Worm (Caenorhabditis elegans) whole organism, L4 larva: Measurements from ENCODE around the gene cpsf-3.

Experiments
- D1046.2 ChIP-seq: fragments of 200-800 bp; sonication (Bioruptor generic); IDR thresholded peaks from 2 replicates; pipeline ENCODE4 v1.3.6; 2022; ENCODE audit warnings: missing genetic modification characterization, missing compliant biosample characterization
- F26F4.8 ChIP-seq: fragments of 200-800 bp; sonication (Bioruptor generic); conservative IDR thresholded peaks from 2 replicates; pipeline ENCODE4 v1.3.6; 2022; ENCODE audit warnings: missing genetic modification characterization, missing compliant biosample characterization
- F37D6.2 ChIP-seq: sonication (generic microtip); optimal IDR thresholded peaks from 2 replicates; lab custom pipeline; 2016; ENCODE audit warnings: mild to moderate bottlenecking, missing genetic modification characterization, missing compliant biosample characterization
- F44E2.7 ChIP-seq: fragments of 200-800 bp; sonication (Bioruptor generic); IDR thresholded peaks from 2 replicates; pipeline ENCODE4 v2.1.2; 2022; ENCODE audit warnings: missing genetic modification characterization, missing compliant biosample characterization
- T26A8.4 ChIP-seq: fragments of 200-800 bp; sonication (Bioruptor generic); IDR thresholded peaks from 2 replicates; pipeline ENCODE4 v1.3.6; 2022; ENCODE audit warnings: missing genetic modification characterization, missing compliant biosample characterization
- Y105C5A.15 ChIP-seq: fragments of 200-800 bp; sonication (Bioruptor generic); IDR thresholded peaks from 2 replicates; pipeline ENCODE4 v1.3.6; 2022; ENCODE audit warnings: missing genetic modification characterization, missing compliant biosample characterization
- Y48G9A.11 ChIP-seq: fragments of 200-800 bp; sonication (Bioruptor generic); IDR thresholded peaks from 2 replicates; pipeline ENCODE4 v1.3.6; 2022; ENCODE audit warnings: missing genetic modification reagents, missing genetic modification characterization, missing compliant biosample characterization
- Y5F2A.4 ChIP-seq: fragments of 200-800 bp; sonication (Bioruptor generic); optimal IDR thresholded peaks from 2 replicates; lab custom pipeline; 2018; ENCODE audit warnings: mild to moderate bottlenecking, missing genetic modification characterization, missing compliant biosample characterization
- Y75B8A.6 ChIP-seq: fragments of 200-800 bp; sonication (Bioruptor generic); IDR thresholded peaks from 2 replicates; pipeline ENCODE4 v1.3.6; 2022; ENCODE audit warnings: missing genetic modification reagents, missing genetic modification characterization, missing compliant biosample characterization
- aha-1 ChIP-seq: fragments of 150-350 bp; peaks from one replicate; lab custom pipeline; 2014; ENCODE audit warnings: missing biosample characterization, missing genetic modification characterization
- ama-1 ChIP-seq: fragments of 150-350 bp; optimal IDR thresholded peaks from 2 replicates; lab custom pipeline; 2014; ENCODE audit warnings: inconsistent platforms, mixed read lengths
- arid-1 ChIP-seq: fragments of 200-800 bp; sonication (Bioruptor generic); conservative IDR thresholded peaks from 2 replicates; pipeline ENCODE4 v1.3.6; 2022; ENCODE audit warnings: missing genetic modification reagents, missing genetic modification characterization, missing compliant biosample characterization
- attf-4 ChIP-seq: sonication (generic microtip); optimal IDR thresholded peaks from 3 replicates; lab custom pipeline; 2017; ENCODE audit warnings: missing biosample characterization, missing genetic modification characterization
- ceh-28 ChIP-seq: fragments of 150-350 bp; optimal IDR thresholded peaks from 2 replicates; lab custom pipeline; 2014; ENCODE audit warnings: missing biosample characterization, missing genetic modification reagents, missing genetic modification characterization
- ceh-32 ChIP-seq: sonication (generic microtip); optimal IDR thresholded peaks from 2 replicates; lab custom pipeline; 2016; ENCODE audit warnings: mild to moderate bottlenecking, missing genetic modification characterization, missing compliant biosample characterization; ENCODE audit not compliant: poor library complexity
- ceh-82 ChIP-seq: sonication (generic microtip); optimal IDR thresholded peaks from 2 replicates; lab custom pipeline; 2017; ENCODE audit warnings: missing biosample characterization, missing genetic modification characterization
- daf-12 ChIP-seq: fragments of 150-350 bp; optimal IDR thresholded peaks from 2 replicates; lab custom pipeline; 2014; ENCODE audit warnings: missing biosample characterization, missing genetic modification reagents, missing genetic modification characterization
- daf-16 ChIP-seq, 3 experiments: sonication (generic microtip); optimal IDR thresholded peaks; 2 replicates each; lab custom pipeline; 2016 to 2017; ENCODE audit warnings: missing genetic modification characterization in 3 of 3, missing genetic modification reagents in 3 of 3, mild to moderate bottlenecking in 2 of 3, missing compliant biosample characterization in 2 of 3, missing biosample characterization in 1 of 3, moderate library complexity in 1 of 3
- daf-8 ChIP-seq: fragments of 200-800 bp; sonication (Bioruptor generic); IDR thresholded peaks from 2 replicates; pipeline ENCODE4 v1.3.6; 2022; ENCODE audit warnings: missing genetic modification characterization, missing compliant biosample characterization
- dmd-6 ChIP-seq: fragments of 200-800 bp; sonication (Bioruptor generic); IDR thresholded peaks from 2 replicates; pipeline ENCODE4 v1.3.6; 2022; ENCODE audit warnings: missing genetic modification reagents, missing genetic modification characterization, missing compliant biosample characterization
- dmd-8 ChIP-seq: fragments of 200-800 bp; sonication (Bioruptor generic); IDR thresholded peaks from 2 replicates; pipeline ENCODE4 v1.3.6; 2022; ENCODE audit warnings: missing genetic modification characterization, missing compliant biosample characterization
- dmd-9 ChIP-seq: fragments of 200-800 bp; sonication (Bioruptor generic); IDR thresholded peaks from 2 replicates; pipeline ENCODE4 v1.3.6; 2022; ENCODE audit warnings: missing genetic modification reagents, missing genetic modification characterization, missing compliant biosample characterization
- duxl-1 ChIP-seq: sonication (generic microtip); optimal IDR thresholded peaks from 2 replicates; lab custom pipeline; 2016; ENCODE audit warnings: mild to moderate bottlenecking, missing genetic modification characterization, moderate library complexity, missing compliant biosample characterization; ENCODE audit not compliant: poor library complexity
- egl-43 ChIP-seq: fragments of 200-800 bp; sonication (Bioruptor generic); IDR thresholded peaks from 2 replicates; pipeline ENCODE4 v1.3.6; 2022; ENCODE audit warnings: missing genetic modification reagents, missing genetic modification characterization, missing compliant biosample characterization
- hlh-11 ChIP-seq: fragments of 200-800 bp; sonication (Bioruptor generic); optimal IDR thresholded peaks from 2 replicates; lab custom pipeline; 2018; ENCODE audit warnings: mild to moderate bottlenecking, missing genetic modification characterization, missing compliant biosample characterization
- jun-1 ChIP-seq: fragments of 150-350 bp; optimal IDR thresholded peaks from 2 replicates; lab custom pipeline; 2014; ENCODE audit warnings: missing biosample characterization, missing genetic modification reagents, missing genetic modification characterization
- lin-1 ChIP-seq: fragments of 200-800 bp; sonication (Bioruptor generic); IDR thresholded peaks from 2 replicates; pipeline ENCODE4 v1.3.6; 2022; ENCODE audit warnings: missing genetic modification reagents, missing genetic modification characterization, missing compliant biosample characterization
- lin-29 ChIP-seq: fragments of 200-800 bp; sonication (Bioruptor generic); IDR thresholded peaks from 2 replicates; pipeline ENCODE4 v1.3.6; 2022; ENCODE audit warnings: missing genetic modification reagents, missing genetic modification characterization, missing compliant biosample characterization
- lin-38 ChIP-seq: fragments of 200-800 bp; sonication (Bioruptor generic); IDR thresholded peaks from 2 replicates; pipeline ENCODE4 v1.3.6; 2022; ENCODE audit warnings: missing genetic modification reagents, missing genetic modification characterization, missing compliant biosample characterization
- lin-39 ChIP-seq: fragments of 150-350 bp; optimal IDR thresholded peaks from 2 replicates; lab custom pipeline; 2014; ENCODE audit warnings: missing biosample characterization, missing genetic modification reagents, missing genetic modification characterization
- lir-3 ChIP-seq: sonication (generic microtip); optimal IDR thresholded peaks from 2 replicates; lab custom pipeline; 2016; ENCODE audit warnings: mild to moderate bottlenecking, missing genetic modification characterization, missing compliant biosample characterization
- madf-5 ChIP-seq, 2 experiments: fragments of 200-800 bp; sonication (Bioruptor generic); IDR thresholded peaks; 2 replicates each; pipeline ENCODE4 v1.3.6; 2022; ENCODE audit warnings: missing compliant biosample characterization in 2 of 2, missing genetic modification characterization in 2 of 2
- madf-9 ChIP-seq: fragments of 200-800 bp; sonication (Bioruptor generic); conservative IDR thresholded peaks from 2 replicates; pipeline ENCODE4 v1.3.6; 2022; ENCODE audit warnings: missing genetic modification reagents, missing genetic modification characterization, missing compliant biosample characterization
- mdt-29 ChIP-seq: fragments of 200-800 bp; sonication (Bioruptor generic); IDR thresholded peaks from 2 replicates; pipeline ENCODE4 v1.3.6; 2022; ENCODE audit warnings: missing genetic modification reagents, missing genetic modification characterization, missing compliant biosample characterization
- mep-1 ChIP-seq: fragments of 150-350 bp; sonication (generic microtip); optimal IDR thresholded peaks from 3 replicates; lab custom pipeline; 2014; ENCODE audit warnings: missing biosample characterization, missing genetic modification characterization
- mxl-2 ChIP-seq: fragments of 200-800 bp; sonication (Bioruptor generic); conservative IDR thresholded peaks from 2 replicates; pipeline ENCODE4 v1.3.6; 2022; ENCODE audit warnings: missing genetic modification reagents, missing genetic modification characterization, missing compliant biosample characterization
- mxl-3 ChIP-seq: fragments of 200-800 bp; sonication (Bioruptor generic); optimal IDR thresholded peaks from 2 replicates; lab custom pipeline; 2018; ENCODE audit warnings: mild to moderate bottlenecking, missing genetic modification characterization, missing compliant biosample characterization
- nhr-11 ChIP-seq: fragments of 150-350 bp; optimal IDR thresholded peaks from 2 replicates; lab custom pipeline; 2014; ENCODE audit warnings: missing biosample characterization, missing genetic modification characterization
- nhr-111 ChIP-seq: fragments of 200-800 bp; sonication (Bioruptor generic); optimal IDR thresholded peaks from 2 replicates; lab custom pipeline; 2018; ENCODE audit warnings: mild to moderate bottlenecking, missing genetic modification characterization, missing compliant biosample characterization
- nhr-28 ChIP-seq: fragments of 150-350 bp; optimal IDR thresholded peaks from 2 replicates; lab custom pipeline; 2014; ENCODE audit warnings: missing biosample characterization, missing genetic modification characterization
- pha-4 ChIP-seq, 2 experiments: fragments of 150-350 bp in 1 of 2; fragments of 200-800 bp in 1 of 2; sonication (Bioruptor generic) in 1 of 2; IDR thresholded peaks in 1 of 2; optimal IDR thresholded peaks in 1 of 2; 2 replicates each; pipeline versions ENCODE4 v1.3.6 to Lab custom; 2014 to 2022; ENCODE audit warnings: missing genetic modification characterization in 2 of 2, missing genetic modification reagents in 2 of 2, missing biosample characterization in 1 of 2, missing compliant biosample characterization in 1 of 2
- pqm-1 ChIP-seq: sonication (generic microtip); optimal IDR thresholded peaks from 2 replicates; lab custom pipeline; 2017; ENCODE audit warnings: missing biosample characterization, missing genetic modification characterization
- set-16 ChIP-seq: fragments of 200-800 bp; sonication (Bioruptor generic); IDR thresholded peaks from 2 replicates; pipeline ENCODE4 v1.3.6; 2022; ENCODE audit warnings: missing genetic modification reagents, missing genetic modification characterization, missing compliant biosample characterization
- spr-3 ChIP-seq: fragments of 200-800 bp; sonication (Bioruptor generic); optimal IDR thresholded peaks from 2 replicates; lab custom pipeline; 2018; ENCODE audit warnings: mild to moderate bottlenecking, missing genetic modification characterization, missing compliant biosample characterization
- unc-62 ChIP-seq, 3 experiments: fragments of 150-350 bp in 1 of 3; sonication (generic microtip); optimal IDR thresholded peaks in 2 of 3; peaks in 1 of 3; 1 replicate in 1 of 3; 2 replicates in 2 of 3; lab custom pipeline; 2014 to 2017; ENCODE audit warnings: missing biosample characterization in 3 of 3, missing genetic modification characterization in 3 of 3, missing genetic modification reagents in 3 of 3, missing genotype in 1 of 3
- vab-7 ChIP-seq: fragments of 200-800 bp; sonication (Bioruptor generic); IDR thresholded peaks from 2 replicates; pipeline ENCODE4 v1.3.6; 2022; ENCODE audit warnings: missing genetic modification reagents, missing genetic modification characterization, missing compliant biosample characterization
- zag-1 ChIP-seq: fragments of 150-350 bp; optimal IDR thresholded peaks from 2 replicates; lab custom pipeline; 2014; ENCODE audit warnings: missing biosample characterization, missing genetic modification characterization
- zip-11 ChIP-seq: fragments of 200-800 bp; sonication (Bioruptor generic); IDR thresholded peaks from 2 replicates; pipeline ENCODE4 v1.3.6; 2022; ENCODE audit warnings: missing genetic modification characterization, missing compliant biosample characterization
- zip-2 ChIP-seq: fragments of 150-350 bp; optimal IDR thresholded peaks from 2 replicates; lab custom pipeline; 2014; ENCODE audit warnings: missing biosample characterization, missing genetic modification characterization
- ztf-11 ChIP-seq: fragments of 150-350 bp; optimal IDR thresholded peaks from 2 replicates; lab custom pipeline; 2014; ENCODE audit warnings: missing biosample characterization, missing genetic modification characterization

Gene cpsf-3

ce11 chrIV:13318773-13319172 lies 36.1 kb upstream of the cpsf-3 start (continued):
- TF ChIP-seq ceh-82 (tag; lab: Kevin White, UChicago) (no peak), nhr-111 (GFP tag; lab: Kevin White, UChicago) (no peak), attf-4 (tag; lab: Kevin White, UChicago) (no peak), ztf-11 (tag; lab: Kevin White, UChicago) (no peak), lin-38 (GFP tag; lab: Robert Waterston, UW) (peak; percentile 43), duxl-1 (tag; lab: Kevin White, UChicago) (peak; percentile 68), F26F4.8 (GFP tag; lab: Robert Waterston, UW) (no peak), Y48G9A.11 (GFP tag; lab: Robert Waterston, UW) (no peak), jun-1 (tag; lab: Kevin White, UChicago) (peak; percentile 59), zip-11 (no peak), aha-1 (tag; lab: Kevin White, UChicago) (peak; percentile 98), daf-8 (GFP tag; lab: Robert Waterston, UW) (no peak), nhr-28 (tag; lab: Kevin White, UChicago) (peak; percentile 99), F44E2.7 (GFP tag; lab: Robert Waterston, UW) (no peak), lin-1 (GFP tag; lab: Robert Waterston, UW) (peak; percentile 43; the same call in 1 of the 2 replicates), madf-9 (GFP tag; lab: Robert Waterston, UW) (no peak), dmd-9 (GFP tag; lab: Robert Waterston, UW) (no peak), zip-2 (tag; lab: Kevin White, UChicago) (no peak), mxl-2 (GFP tag; lab: Robert Waterston, UW) (no peak), zag-1 (tag; lab: Kevin White, UChicago) (no peak), ama-1 (lab: Kevin White, UChicago) (peak; percentile 34), lir-3 (tag; lab: Kevin White, UChicago) (no peak), Y75B8A.6 (GFP tag; lab: Robert Waterston, UW) (0 out of 2 replicates have a peak, but pooled peaks have one; percentile 12), Y5F2A.4 (GFP tag; lab: Kevin White, UChicago) (no peak), madf-5 (GFP tag; IDR thresholded peaks at IDR 0.05; lab: Robert Waterston, UW) (0 out of 4 replicates have a peak, but pooled peaks of 1 of the 2 experiments have one; percentile 67), dmd-6 (GFP tag; lab: Robert Waterston, UW) (peak; percentile 87), arid-1 (GFP tag; lab: Robert Waterston, UW) (0 out of 2 replicates have a peak, but pooled peaks have one; percentile 50), set-16 (GFP tag; lab: Robert Waterston, UW) (no peak), Y105C5A.15 (GFP tag; lab: Robert Waterston, UW) (0 out of 2 replicates have a peak, but pooled peaks have one; percentile 11), daf-16 (GFP tag; optimal IDR thresholded peaks at IDR 0.05; lab: Kevin White, UChicago) (no peak), daf-16 (tag; optimal IDR thresholded peaks at IDR 0.05; lab: Kevin White, UChicago) (peak; percentile 94), egl-43 (GFP tag; lab: Robert Waterston, UW) (no peak), F37D6.2 (no peak), dmd-8 (GFP tag; lab: Robert Waterston, UW) (no peak), hlh-11 (tag; lab: Kevin White, UChicago) (peak; percentile 93), mep-1 (tag; lab: Kevin White, UChicago) (peak; percentile 91), daf-12 (tag; lab: Kevin White, UChicago) (no peak), lin-29 (GFP tag; lab: Robert Waterston, UW) (no peak), T26A8.4 (peak; percentile 63; the same call in 1 of the 2 replicates), ceh-32 (tag; lab: Kevin White, UChicago) (no peak), pqm-1 (tag; lab: Kevin White, UChicago) (peak; percentile 88), lin-39 (tag; lab: Kevin White, UChicago) (no peak), pha-4 (GFP tag; IDR thresholded peaks at IDR 0.05; lab: Robert Waterston, UW) (0 out of 2 replicates have a peak, but pooled peaks have one; percentile 45), pha-4 (tag; optimal IDR thresholded peaks at IDR 0.05; lab: Kevin White, UChicago) (no peak), vab-7 (GFP tag; lab: Robert Waterston, UW) (no peak), mxl-3 (GFP tag; lab: Kevin White, UChicago) (peak; percentile 22), ceh-28 (tag; lab: Kevin White, UChicago) (no peak), spr-3 (GFP tag; lab: Kevin White, UChicago) (no peak), D1046.2 (no peak), unc-62 (GFP tag; optimal IDR thresholded peaks at IDR 0.05 in 1 of 2; lab: Kevin White, UChicago) (peak in 1 of 2 experiments; percentile 88), unc-62 (tag; optimal IDR thresholded peaks at IDR 0.05; lab: Kevin White, UChicago) (no peak), mdt-29 (peak; percentile 87), nhr-11 (tag; lab: Kevin White, UChicago) (peak; percentile 56)
